Fruit fly (Drosophila melanogaster) whole organism, larva: Measurements from ENCODE around the gene CG5003.
"Not testable (repeated sequence)": the region's sequence is repeated elsewhere in the genome, so short reads cannot be mapped to it uniquely, and the experiment has no call there.

Source experiments
- noc ChIP-seq: fragments of 200-800 bp; sonication (Bioruptor generic); optimal IDR thresholded peaks from 3 replicates; lab custom pipeline; 2019; ENCODE audit warnings: missing biosample characterization, mild to moderate bottlenecking, missing genetic modification characterization, moderate library complexity

CG5003 gene

DNA sequence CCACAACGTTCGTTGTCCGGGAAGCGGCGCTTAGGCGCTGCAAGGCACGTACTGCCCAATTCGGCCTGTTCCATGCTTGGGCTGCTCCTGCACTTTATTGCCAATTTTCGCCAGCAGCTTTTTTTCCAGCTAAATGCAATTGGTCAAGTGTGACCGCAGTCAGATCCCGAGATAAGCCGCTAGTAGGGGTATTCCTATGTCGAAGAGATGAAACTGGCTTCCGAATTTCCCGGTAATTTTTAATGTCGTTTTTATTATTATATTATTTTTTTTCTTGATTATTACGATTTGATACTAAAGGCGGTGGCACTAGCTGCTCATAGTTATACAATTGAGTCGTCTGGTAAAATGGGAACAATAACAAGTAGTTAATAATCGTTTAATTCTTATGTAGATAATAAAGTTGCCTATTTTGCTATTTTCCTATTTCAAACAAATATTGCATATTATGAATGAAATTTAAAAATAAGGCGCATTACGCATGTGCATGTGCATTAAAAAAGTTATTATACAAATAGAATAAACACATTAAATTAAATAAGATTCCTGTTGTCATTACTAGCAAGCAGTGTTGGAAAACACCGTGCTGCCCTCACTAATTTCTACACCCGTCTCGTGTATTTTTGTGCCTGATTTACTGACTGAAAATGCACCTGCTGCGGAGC, at the start of gene CG5003, which contains the start of gene mRpS22:
TSS of gene CG5003 (minus strand) at position 162 of the 665 bp plus-strand sequence.
TSS of gene mRpS22 (plus strand) at position 554 of the 665 bp plus-strand sequence.
- peak; percentile 58 for TF ChIP-seq noc

DNA sequence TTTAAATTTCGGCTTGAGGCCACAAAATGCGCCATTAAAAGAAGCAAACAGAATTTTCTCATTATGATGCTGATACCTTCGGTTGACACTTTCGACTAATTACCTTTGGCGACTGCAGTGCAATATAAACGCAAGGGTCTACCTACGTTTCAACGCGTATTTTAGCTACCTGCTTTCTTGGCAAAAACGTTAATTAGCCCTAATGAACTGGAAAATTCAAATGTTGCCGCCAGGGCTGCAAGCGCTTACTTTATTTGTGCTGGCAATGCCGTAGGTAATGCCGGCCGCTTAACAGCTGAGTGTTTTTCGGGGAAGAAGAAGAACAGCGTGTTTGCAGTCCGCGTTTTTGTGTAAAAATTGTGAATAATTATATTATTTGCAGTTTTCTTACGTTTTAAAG, 46.8 kb upstream of the CG5003 start, which contains the start of the genes CG31131 and CG4849:
TSS of gene CG31131 (minus strand) at position 101 of the 400 bp plus-strand sequence.
TSS of gene CG4849 (plus strand) at position 297 of the 400 bp plus-strand sequence.
- not testable (repeated sequence) for TF ChIP-seq noc

DNA sequence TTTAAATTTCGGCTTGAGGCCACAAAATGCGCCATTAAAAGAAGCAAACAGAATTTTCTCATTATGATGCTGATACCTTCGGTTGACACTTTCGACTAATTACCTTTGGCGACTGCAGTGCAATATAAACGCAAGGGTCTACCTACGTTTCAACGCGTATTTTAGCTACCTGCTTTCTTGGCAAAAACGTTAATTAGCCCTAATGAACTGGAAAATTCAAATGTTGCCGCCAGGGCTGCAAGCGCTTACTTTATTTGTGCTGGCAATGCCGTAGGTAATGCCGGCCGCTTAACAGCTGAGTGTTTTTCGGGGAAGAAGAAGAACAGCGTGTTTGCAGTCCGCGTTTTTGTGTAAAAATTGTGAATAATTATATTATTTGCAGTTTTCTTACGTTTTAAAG, 44.2 kb upstream of the CG5003 start, which contains the start of gene CG31253:
TSS of gene CG31253 (minus strand) at position 101 of the 400 bp plus-strand sequence.
- TF ChIP-seq noc = not testable (repeated sequence)

DNA sequence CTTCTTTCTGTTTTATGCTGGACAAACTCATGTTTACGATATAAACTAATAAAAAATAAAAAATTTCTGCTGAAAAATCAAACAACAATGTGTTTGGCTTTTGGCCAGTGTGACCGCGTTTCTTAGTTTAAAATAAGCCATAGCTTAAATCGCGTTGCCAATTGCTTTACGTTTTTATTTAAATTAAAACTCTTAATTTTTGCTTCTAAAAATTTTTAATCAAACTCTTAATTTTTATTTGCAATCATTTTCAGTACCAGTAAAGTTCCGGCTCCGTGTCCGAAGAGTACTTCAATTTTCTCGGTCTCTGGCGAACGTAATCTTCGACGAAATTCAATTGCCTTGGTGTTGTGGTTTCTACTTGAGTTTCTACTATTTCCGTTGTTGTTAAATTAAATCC, 42.8 kb upstream of the CG5003 start, which contains the start of the genes CG42487 and CG4884:
TSS of gene CG42487 (minus strand) at position 101 of the 400 bp plus-strand sequence.
TSS of gene CG4884 (minus strand) at position 101 of the 400 bp plus-strand sequence.
- TF ChIP-seq noc = not testable (repeated sequence)

DNA sequence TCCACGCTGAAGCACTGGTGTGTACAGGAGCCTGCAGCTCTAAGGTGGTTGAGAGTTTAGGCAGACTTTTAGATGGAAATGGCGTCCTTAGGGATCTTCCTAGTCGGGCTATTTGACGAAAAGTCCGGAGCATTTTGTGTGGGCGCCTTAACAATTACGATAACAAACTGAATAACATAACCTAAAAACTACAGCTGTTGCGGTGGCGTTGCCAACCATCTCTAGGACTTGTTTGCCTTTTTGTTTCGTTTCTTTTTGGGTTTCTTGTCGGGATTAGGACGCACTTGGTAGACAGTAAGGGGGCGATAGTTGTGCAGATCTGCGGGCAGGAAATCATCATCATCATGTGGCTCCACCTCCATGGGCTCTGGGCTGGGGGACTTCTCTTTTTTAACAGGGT, 41.7 kb upstream of the CG5003 start:
- no peak for TF ChIP-seq noc

DNA sequence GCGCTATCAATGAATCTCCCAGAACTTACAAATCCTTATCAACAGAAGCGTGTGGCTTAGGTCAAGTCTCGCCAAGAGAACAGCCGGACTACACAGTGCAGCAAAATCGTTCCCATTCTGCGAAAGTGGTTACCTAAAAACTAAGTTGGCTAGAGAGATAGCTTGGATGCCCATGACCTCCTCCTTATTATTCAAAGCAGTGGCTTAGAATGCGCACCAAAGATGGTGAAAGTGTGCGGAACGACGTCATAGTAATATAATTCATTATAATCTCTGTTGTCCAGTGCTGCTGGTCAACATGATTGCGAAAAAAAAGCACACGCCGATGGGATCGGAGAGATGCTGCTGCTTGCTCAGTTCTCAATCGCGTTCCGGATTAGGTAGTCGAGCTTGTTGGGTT, 38.2 kb upstream of the CG5003 start, which contains the start of gene Nep7:
TSS of gene Nep7 (plus strand) at position 385 of the 400 bp plus-strand sequence.
- peak; percentile 77 for TF ChIP-seq noc

DNA sequence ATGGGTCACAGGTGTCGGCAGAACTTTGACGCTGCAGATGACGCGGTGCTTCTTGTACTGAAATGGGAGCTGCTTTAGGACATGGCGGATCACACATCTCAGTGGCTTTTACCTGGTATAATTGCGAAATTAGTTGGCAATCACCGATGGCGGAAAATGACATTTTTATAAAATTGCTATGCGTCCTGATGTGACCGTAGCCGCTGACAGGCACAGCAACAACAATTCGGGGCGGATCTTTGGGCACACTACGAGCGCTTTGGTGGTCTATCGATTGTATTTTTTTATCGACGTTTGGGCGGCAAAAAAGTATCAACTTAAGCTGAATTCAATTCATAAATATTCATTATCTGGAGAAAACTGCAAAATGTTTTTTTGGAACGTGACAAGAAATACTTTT, 37.6 kb upstream of the CG5003 start, which contains the start of gene CG4951:
TSS of gene CG4951 (minus strand) at position 223 of the 400 bp plus-strand sequence.
- no peak for TF ChIP-seq noc

DNA sequence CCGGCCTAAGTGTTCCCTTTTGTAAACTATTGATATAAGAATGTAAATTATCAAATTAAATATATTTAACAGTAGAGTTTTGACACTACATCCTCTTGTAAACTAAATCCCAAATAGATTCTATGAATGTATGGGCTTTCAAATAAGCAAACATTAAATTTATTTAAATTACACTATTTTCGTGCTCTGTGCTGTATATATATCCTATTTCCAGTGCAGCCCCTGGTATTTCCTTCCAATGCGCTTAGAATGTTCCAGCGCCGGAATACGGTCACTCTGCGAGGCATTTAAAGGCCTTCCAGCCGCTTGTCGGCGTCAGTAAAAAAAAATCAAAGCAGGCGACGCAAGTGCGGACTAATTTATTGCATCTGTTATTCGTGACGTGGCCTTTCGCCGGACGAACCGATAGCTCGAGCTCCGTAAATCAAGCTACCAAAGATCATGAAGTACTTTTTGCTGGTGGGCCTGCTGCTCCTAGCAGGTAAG, 32.1 kb upstream of the CG5003 start, which contains the start of gene Gp93:
TSS of gene Gp93 (plus strand) at position 291 of the 486 bp plus-strand sequence.
- peak; percentile 41 for TF ChIP-seq noc

DNA sequence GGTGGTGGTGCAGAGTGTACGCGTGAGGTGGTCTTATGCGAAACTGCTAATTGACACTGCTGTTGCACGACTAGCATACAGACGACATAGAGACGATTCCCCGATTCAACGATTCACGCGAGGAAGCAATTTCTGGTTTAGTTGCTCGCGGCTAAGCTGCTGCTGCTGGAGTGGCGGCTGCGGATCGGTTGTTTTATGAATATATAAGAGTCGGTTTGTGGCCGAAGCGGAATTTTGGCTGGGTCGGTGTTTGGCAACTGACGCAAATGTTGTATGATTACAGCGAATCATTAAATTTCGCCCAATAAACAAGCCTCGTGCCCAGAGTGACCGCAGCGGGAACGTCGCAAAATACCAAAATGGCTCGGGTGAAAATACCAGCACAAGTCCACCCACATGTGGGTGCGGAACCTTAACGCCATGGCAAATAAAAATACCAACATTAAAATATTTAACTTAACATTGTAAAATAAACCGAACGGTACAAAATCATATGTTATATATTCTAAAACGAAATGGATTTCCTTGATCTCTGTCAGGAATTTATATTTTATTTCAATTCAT, 31.4 kb upstream of the CG5003 start, which contains the start of gene mfrn:
TSS of gene mfrn (minus strand) at position 340 of the 564 bp plus-strand sequence.
- TF ChIP-seq noc = no peak

DNA sequence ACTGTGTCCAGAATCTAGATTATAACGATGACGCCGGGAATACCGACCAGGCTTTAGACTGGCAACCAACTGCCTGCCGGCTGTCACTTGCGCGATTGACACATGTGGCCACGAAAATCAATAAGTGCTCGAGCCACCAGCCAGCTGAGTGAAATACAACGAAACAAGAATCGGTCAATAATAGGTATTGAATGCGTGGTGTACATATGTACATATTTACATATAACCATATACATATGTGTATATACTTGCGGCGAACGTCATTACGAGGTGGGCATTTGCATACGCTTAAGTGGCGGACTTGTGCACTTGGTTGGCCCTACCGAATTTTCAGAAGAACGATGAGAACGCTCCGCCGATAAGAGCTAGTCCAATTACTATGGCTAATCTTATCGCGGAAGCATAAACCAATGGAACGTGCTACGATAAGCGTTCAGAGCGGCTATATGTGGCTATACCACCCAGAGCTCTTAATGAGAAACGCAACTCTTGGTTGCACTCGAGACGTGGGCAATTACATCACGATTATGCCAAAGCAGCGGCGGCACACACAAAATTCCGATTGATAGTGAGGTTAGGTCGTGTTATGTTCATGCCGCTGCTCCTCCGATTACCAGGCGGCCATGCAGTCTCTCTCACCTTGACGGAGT, 30.4 kb upstream of the CG5003 start:
- no peak for TF ChIP-seq noc

DNA sequence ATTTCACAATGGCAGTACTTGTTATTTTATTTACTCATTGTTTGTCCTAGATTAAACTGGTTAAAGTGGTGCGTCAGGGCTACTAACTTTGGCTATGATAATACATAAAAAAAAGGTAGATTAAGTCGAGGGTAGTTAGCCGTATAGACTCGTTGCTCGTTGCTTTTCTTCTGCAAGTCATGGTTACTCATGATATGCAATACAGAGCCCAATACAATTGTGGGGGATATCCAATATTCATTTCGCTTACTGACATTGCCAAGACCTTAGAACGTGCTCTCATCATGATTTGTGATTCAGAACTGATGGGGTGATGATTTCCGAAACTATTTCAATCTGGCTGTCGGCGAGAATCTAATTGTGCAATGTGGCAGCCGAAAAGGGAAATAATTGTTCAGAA, 29.1 kb upstream of the CG5003 start:
- TF ChIP-seq noc = no peak

DNA sequence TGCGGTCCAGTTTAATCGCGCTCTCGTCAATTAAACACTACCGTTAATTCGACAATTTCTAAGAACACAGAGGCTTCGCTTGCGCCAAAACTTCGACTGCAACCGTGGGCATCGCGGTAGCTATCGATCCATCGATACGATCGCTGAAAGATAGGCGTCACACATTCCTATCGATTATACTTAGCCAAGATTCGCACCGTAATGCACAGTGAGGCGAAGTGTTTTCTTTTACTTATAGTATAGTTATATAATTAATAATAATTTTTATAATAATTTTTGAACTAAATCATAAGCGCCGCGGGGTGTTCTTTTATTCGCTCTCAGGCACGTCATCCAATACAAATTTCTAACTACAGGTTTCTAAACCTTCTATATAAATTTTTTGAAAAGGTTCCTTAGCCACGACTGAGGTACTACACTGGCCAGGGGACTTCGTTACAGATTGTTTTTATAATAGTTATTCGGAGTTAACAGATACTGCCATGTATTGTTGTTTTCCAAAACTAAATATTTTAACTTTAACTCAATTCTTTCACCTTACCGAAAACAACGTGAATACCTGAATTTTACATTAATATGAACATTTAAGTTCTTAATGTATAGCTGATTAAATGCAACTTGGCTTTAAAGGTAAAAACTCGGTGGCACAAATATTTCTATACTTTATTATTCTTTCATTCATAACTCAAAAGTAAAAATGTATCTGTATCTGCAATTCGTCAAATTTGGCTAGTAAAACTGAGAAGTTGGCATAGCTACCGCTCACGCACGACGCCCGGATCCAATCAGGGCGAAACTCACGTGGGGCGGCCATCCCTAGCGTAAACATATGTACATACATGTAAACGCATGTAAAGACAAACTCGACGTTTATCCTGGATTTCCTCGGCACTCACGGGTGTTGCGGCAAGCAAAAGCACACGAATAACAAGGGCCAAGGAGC, 21.7 kb upstream of the CG5003 start, which contains the start of the genes NSD and BOD1:
TSS of gene NSD (minus strand) at position 102 of the 943 bp plus-strand sequence.
TSS of gene BOD1 (plus strand) at position 494 of the 943 bp plus-strand sequence.
- peak; percentile 3 for TF ChIP-seq noc

DNA sequence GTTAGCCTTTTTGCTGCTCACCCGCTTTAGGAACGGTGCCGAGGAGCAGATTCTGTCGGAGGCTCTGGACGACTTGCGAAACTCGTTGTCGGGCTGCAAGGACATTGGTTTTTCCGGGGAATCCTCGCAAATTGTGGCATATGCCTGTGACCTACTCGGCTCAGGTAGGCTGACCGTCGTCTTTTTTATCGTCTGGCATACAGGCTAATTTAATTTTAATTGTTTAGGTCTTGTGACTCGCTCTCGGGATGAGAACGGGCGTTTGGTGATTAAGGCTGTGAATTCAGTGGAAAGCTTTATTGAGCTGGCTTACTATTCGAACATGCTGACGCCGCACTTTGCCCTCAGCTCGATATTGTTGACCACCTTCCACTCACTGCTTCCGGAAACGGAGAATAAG, 15.1 kb upstream of the CG5003 start:
- no peak for TF ChIP-seq noc

DNA sequence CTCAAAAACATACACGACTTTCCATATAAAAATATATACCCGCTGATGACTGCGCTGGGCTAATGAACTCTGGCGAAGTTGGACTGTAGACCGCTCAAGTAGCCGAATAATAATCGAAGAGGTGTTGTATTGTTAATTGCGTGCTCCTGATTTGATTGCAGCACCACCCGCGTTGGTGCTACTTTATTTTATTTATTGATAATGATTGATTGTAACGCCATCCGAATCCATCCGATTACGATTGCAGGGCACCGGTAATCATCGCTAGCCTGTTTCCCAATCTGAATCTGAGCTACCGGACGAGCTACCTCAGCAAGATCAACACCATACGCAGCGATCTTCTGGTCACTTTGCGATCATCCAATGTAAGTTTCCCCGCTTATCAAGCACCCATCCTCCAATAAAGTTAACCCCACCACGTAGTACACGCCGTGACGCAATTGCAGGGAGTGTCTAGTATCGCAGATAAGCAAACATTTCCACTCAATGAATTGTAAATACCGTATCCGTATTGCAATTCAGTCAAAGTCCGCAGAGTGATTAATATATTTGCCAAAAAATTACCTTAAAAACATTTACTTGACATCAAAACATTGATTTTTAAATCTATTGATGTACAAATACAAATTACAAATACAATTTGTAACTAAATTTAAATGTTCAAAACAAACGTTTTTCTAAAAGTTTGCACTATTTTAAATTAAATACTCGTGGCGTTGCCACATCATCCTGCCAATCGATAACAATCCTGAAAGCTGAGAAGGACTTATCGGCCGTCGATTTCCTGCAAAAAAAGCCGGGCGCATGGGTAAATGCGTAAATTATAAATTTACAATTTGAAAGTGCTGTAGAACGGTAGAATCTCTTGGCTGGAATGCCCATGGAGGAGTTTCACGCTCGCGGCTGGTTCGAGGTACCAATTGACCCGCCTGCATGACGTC, 12.9 kb upstream of the CG5003 start:
- no peak for TF ChIP-seq noc
